Fruit fly (Drosophila melanogaster): ENCODE measurements around the gene CG10660.

Gene CG10660

dm6 chr3L:12507571-12507970 is 17.1 kb upstream of the CG10660 start, which contains the start of gene CG10654:
Gene CG10654 (minus strand): TSS chr3L:12507840.
- no peak for TF ChIP-seq CTCF (optimal IDR thresholded peaks at IDR 0.05)
- TF ChIP-seq CG8478 (optimal IDR thresholded peaks at IDR 0.05): no peak

- TF ChIP-seq CG8478 (optimal IDR thresholded peaks at IDR 0.05): no peak
- no peak for TF ChIP-seq CTCF (optimal IDR thresholded peaks at IDR 0.05)
Measured at dm6 chr3L:12506963-12507552, 16.6 kb upstream of the CG10660 start.

dm6 chr3L:12505990-12506389 is 15.5 kb upstream of the CG10660 start:
- TF ChIP-seq CG8478 (optimal IDR thresholded peaks at IDR 0.05) (no peak), CTCF (optimal IDR thresholded peaks at IDR 0.05) (no peak)

- TF ChIP-seq CG8478 (optimal IDR thresholded peaks at IDR 0.05) (no peak), CTCF (optimal IDR thresholded peaks at IDR 0.05) (no peak)
Measured at dm6 chr3L:12503865-12504650, 13.6 kb upstream of the CG10660 start, which contains the start of the genes CG10646 and vih. Gene CG10646 (minus strand): TSS chr3L:12503894. Gene vih (plus strand): TSS chr3L:12504292.

- no peak for TF ChIP-seq CTCF (optimal IDR thresholded peaks at IDR 0.05)
- TF ChIP-seq CG8478 (optimal IDR thresholded peaks at IDR 0.05): no peak
Measured at dm6 chr3L:12501249-12501648, 10.8 kb upstream of the CG10660 start, which contains the start of the genes CG10638 and CG10681. Gene CG10638 (minus strand): TSS chr3L:12501311. Gene CG10681 (plus strand): TSS chr3L:12501513.

- TF ChIP-seq CG8478 (optimal IDR thresholded peaks at IDR 0.05): no peak
Measured at dm6 chr3L:12496428-12497344, 6.2 kb upstream of the CG10660 start, which contains the start of gene CG10657. Gene CG10657 (minus strand): TSS chr3L:12497216.

- TF ChIP-seq CG8478 (optimal IDR thresholded peaks at IDR 0.05) (no peak), CTCF (optimal IDR thresholded peaks at IDR 0.05) (no peak)
Measured at dm6 chr3L:12495312-12495725, 4.8 kb upstream of the CG10660 start.

dm6 chr3L:12494273-12494672 is 3.8 kb upstream of the CG10660 start:
- TF ChIP-seq CTCF (optimal IDR thresholded peaks at IDR 0.05) (no peak), CG8478 (optimal IDR thresholded peaks at IDR 0.05) (no peak)

- TF ChIP-seq CTCF (optimal IDR thresholded peaks at IDR 0.05) (no peak), CG8478 (optimal IDR thresholded peaks at IDR 0.05) (no peak)
Measured at dm6 chr3L:12489952-12490351, 524 bp downstream of the CG10660 start.

dm6 chr3L:12486175-12486574 is 4.3 kb downstream of the CG10660 start:
- TF ChIP-seq CG8478 (optimal IDR thresholded peaks at IDR 0.05): no peak
- no peak for TF ChIP-seq CTCF (optimal IDR thresholded peaks at IDR 0.05)

- TF ChIP-seq CTCF (optimal IDR thresholded peaks at IDR 0.05) (no peak), CG8478 (optimal IDR thresholded peaks at IDR 0.05) (no peak)
Measured at dm6 chr3L:12484948-12485347, 5.5 kb downstream of the CG10660 start, which contains the start of gene CG10663. Gene CG10663 (minus strand): TSS chr3L:12485035.

- no peak for TF ChIP-seq CG8478 (optimal IDR thresholded peaks at IDR 0.05)
- no peak for TF ChIP-seq CTCF (optimal IDR thresholded peaks at IDR 0.05)
Measured at dm6 chr3L:12484464-12484863, 6.0 kb downstream of the CG10660 start.

dm6 chr3L:12482917-12483316 is 7.6 kb downstream of the CG10660 start:
- no peak for TF ChIP-seq CG8478 (optimal IDR thresholded peaks at IDR 0.05)
- TF ChIP-seq CTCF (optimal IDR thresholded peaks at IDR 0.05): no peak

- no peak for TF ChIP-seq CG8478 (optimal IDR thresholded peaks at IDR 0.05)
- TF ChIP-seq CTCF (optimal IDR thresholded peaks at IDR 0.05): no peak
Measured at dm6 chr3L:12482246-12482645, 8.2 kb downstream of the CG10660 start, which contains the start of gene CG33725. Gene CG33725 (plus strand): TSS chr3L:12482609.

dm6 chr3L:12478229-12478628 is 12.2 kb downstream of the CG10660 start:
- TF ChIP-seq CTCF (optimal IDR thresholded peaks at IDR 0.05): peak in 1 of 2 experiments; percentile 4
- no peak for TF ChIP-seq CG8478 (optimal IDR thresholded peaks at IDR 0.05)

Measured in S2 (cell line).